Worm (Caenorhabditis elegans): ENCODE data around the gene ubc-23.

ubc-23 gene

ce11 chrX:8831162-8831561 lies 12.9 kb upstream of the ubc-23 start, which contains the start of gene C28G1.6:
TSS of gene C28G1.6 (minus strand) at chrX:8831262.
- TF ChIP-seq hmbx-1 (tag; optimal IDR thresholded peaks at IDR 0.05) (no peak), tbx-11 (GFP tag; IDR thresholded peaks at IDR 0.05) (no peak), flt-1 (GFP tag; IDR thresholded peaks at IDR 0.05) (no peak), aly-1 (tag; optimal IDR thresholded peaks at IDR 0.05) (no peak), sea-1 (GFP tag; conservative IDR thresholded peaks at IDR 0.05) (no peak), B0310.2 (tag; optimal IDR thresholded peaks at IDR 0.05) (no peak), hnd-1 (tag; optimal IDR thresholded peaks at IDR 0.05) (no peak), tbx-37 (GFP tag; conservative IDR thresholded peaks at IDR 0.05) (no peak), scrt-1 (GFP tag; IDR thresholded peaks at IDR 0.05) (no peak), ceh-13 (GFP tag; optimal IDR thresholded peaks at IDR 0.05) (no peak), ceh-36 (tag; optimal IDR thresholded peaks at IDR 0.05) (no peak), F13C5.2 (tag; optimal IDR thresholded peaks at IDR 0.05) (no peak), hmg-4 (GFP tag; optimal IDR thresholded peaks at IDR 0.05) (no peak), ama-1 (optimal IDR thresholded peaks at IDR 0.05) (no peak), tra-4 (tag; optimal IDR thresholded peaks at IDR 0.05) (no peak), ets-7 (tag; optimal IDR thresholded peaks at IDR 0.05) (no peak), pes-1 (GFP tag; IDR thresholded peaks at IDR 0.05) (no peak)

ce11 chrX:8835405-8835804 lies 8.7 kb upstream of the ubc-23 start, which contains the start of gene sec-15:
TSS of gene sec-15 (minus strand) at chrX:8835715.
- TF ChIP-seq F13C5.2 (tag; optimal IDR thresholded peaks at IDR 0.05) = no peak
- TF ChIP-seq aly-1 (tag; optimal IDR thresholded peaks at IDR 0.05) = no peak
- no peak for TF ChIP-seq hnd-1 (tag; optimal IDR thresholded peaks at IDR 0.05)
- no peak for TF ChIP-seq hmg-4 (GFP tag; optimal IDR thresholded peaks at IDR 0.05)
- no peak for TF ChIP-seq ceh-13 (GFP tag; optimal IDR thresholded peaks at IDR 0.05)

- TF ChIP-seq flt-1 (GFP tag; IDR thresholded peaks at IDR 0.05) = peak; percentile 98
- TF ChIP-seq aly-1 (tag; optimal IDR thresholded peaks at IDR 0.05) = peak; percentile 93
- TF ChIP-seq ceh-13 (GFP tag; optimal IDR thresholded peaks at IDR 0.05) = peak; percentile 96
- TF ChIP-seq hnd-1 (tag; optimal IDR thresholded peaks at IDR 0.05) = peak; percentile 94
- TF ChIP-seq tra-4 (tag; optimal IDR thresholded peaks at IDR 0.05) = peak; percentile 95
- peak; percentile 98 for TF ChIP-seq F13C5.2 (tag; optimal IDR thresholded peaks at IDR 0.05)
- TF ChIP-seq B0310.2 (tag; optimal IDR thresholded peaks at IDR 0.05) = peak; percentile 96
- TF ChIP-seq pes-1 (GFP tag; IDR thresholded peaks at IDR 0.05) = peak; percentile 97
- TF ChIP-seq ets-7 (tag; optimal IDR thresholded peaks at IDR 0.05) = peak; percentile 89
- TF ChIP-seq sea-1 (GFP tag; conservative IDR thresholded peaks at IDR 0.05) = peak; percentile 98
- peak; percentile 99 for TF ChIP-seq hmg-4 (GFP tag; optimal IDR thresholded peaks at IDR 0.05)
- peak; percentile 95 for TF ChIP-seq tbx-11 (GFP tag; IDR thresholded peaks at IDR 0.05)
- TF ChIP-seq ceh-36 (tag; optimal IDR thresholded peaks at IDR 0.05) = peak; percentile 96
- TF ChIP-seq hmbx-1 (tag; optimal IDR thresholded peaks at IDR 0.05) = peak; percentile 86
- TF ChIP-seq ama-1 (optimal IDR thresholded peaks at IDR 0.05) = no peak
- TF ChIP-seq tbx-37 (GFP tag; conservative IDR thresholded peaks at IDR 0.05) = peak; percentile 99
- peak; percentile 99 for TF ChIP-seq scrt-1 (GFP tag; IDR thresholded peaks at IDR 0.05)
Observed at ce11 chrX:8835887-8836348, 8.2 kb upstream of the ubc-23 start, which contains the start of gene C28G1.2. TSS of gene C28G1.2 (plus strand) at chrX:8836016.

ce11 chrX:8838176-8838575 lies 5.9 kb upstream of the ubc-23 start:
- TF ChIP-seq aly-1 (tag; optimal IDR thresholded peaks at IDR 0.05) (no peak), F13C5.2 (tag; optimal IDR thresholded peaks at IDR 0.05) (no peak), ama-1 (optimal IDR thresholded peaks at IDR 0.05) (no peak), ets-7 (tag; optimal IDR thresholded peaks at IDR 0.05) (no peak), flt-1 (GFP tag; IDR thresholded peaks at IDR 0.05) (no peak), hnd-1 (tag; optimal IDR thresholded peaks at IDR 0.05) (no peak), tra-4 (tag; optimal IDR thresholded peaks at IDR 0.05) (no peak), ceh-13 (GFP tag; optimal IDR thresholded peaks at IDR 0.05) (no peak), hmbx-1 (tag; optimal IDR thresholded peaks at IDR 0.05) (no peak), hmg-4 (GFP tag; optimal IDR thresholded peaks at IDR 0.05) (no peak), scrt-1 (GFP tag; IDR thresholded peaks at IDR 0.05) (no peak), tbx-11 (GFP tag; IDR thresholded peaks at IDR 0.05) (no peak), ceh-36 (tag; optimal IDR thresholded peaks at IDR 0.05) (no peak), sea-1 (GFP tag; conservative IDR thresholded peaks at IDR 0.05) (no peak), pes-1 (GFP tag; IDR thresholded peaks at IDR 0.05) (no peak), B0310.2 (tag; optimal IDR thresholded peaks at IDR 0.05) (no peak), tbx-37 (GFP tag; conservative IDR thresholded peaks at IDR 0.05) (no peak)

- TF ChIP-seq ceh-13 (GFP tag; optimal IDR thresholded peaks at IDR 0.05) = no peak
- TF ChIP-seq sea-1 (GFP tag; conservative IDR thresholded peaks at IDR 0.05) = no peak
- no peak for TF ChIP-seq aly-1 (tag; optimal IDR thresholded peaks at IDR 0.05)
- no peak for TF ChIP-seq tbx-37 (GFP tag; conservative IDR thresholded peaks at IDR 0.05)
- no peak for TF ChIP-seq hmg-4 (GFP tag; optimal IDR thresholded peaks at IDR 0.05)
- TF ChIP-seq hnd-1 (tag; optimal IDR thresholded peaks at IDR 0.05) = no peak
- no peak for TF ChIP-seq hmbx-1 (tag; optimal IDR thresholded peaks at IDR 0.05)
- TF ChIP-seq pes-1 (GFP tag; IDR thresholded peaks at IDR 0.05) = no peak
- no peak for TF ChIP-seq ceh-36 (tag; optimal IDR thresholded peaks at IDR 0.05)
- no peak for TF ChIP-seq B0310.2 (tag; optimal IDR thresholded peaks at IDR 0.05)
- no peak for TF ChIP-seq tbx-11 (GFP tag; IDR thresholded peaks at IDR 0.05)
- TF ChIP-seq scrt-1 (GFP tag; IDR thresholded peaks at IDR 0.05) = no peak
- TF ChIP-seq F13C5.2 (tag; optimal IDR thresholded peaks at IDR 0.05) = no peak
- TF ChIP-seq ama-1 (optimal IDR thresholded peaks at IDR 0.05) = no peak
- no peak for TF ChIP-seq ets-7 (tag; optimal IDR thresholded peaks at IDR 0.05)
- no peak for TF ChIP-seq flt-1 (GFP tag; IDR thresholded peaks at IDR 0.05)
- no peak for TF ChIP-seq tra-4 (tag; optimal IDR thresholded peaks at IDR 0.05)
Observed at ce11 chrX:8846447-8847237, 2.6 kb downstream of the ubc-23 start, which contains the start of gene C28G1.10. TSS of gene C28G1.10 (plus strand) at chrX:8847122.

ce11 chrX:8853524-8853923 lies 9.4 kb downstream of the ubc-23 start, which contains the start of gene sprp-4:
TSS of gene sprp-4 (minus strand) at chrX:8853624.
- TF ChIP-seq ceh-36 (tag; optimal IDR thresholded peaks at IDR 0.05) (no peak), F13C5.2 (tag; optimal IDR thresholded peaks at IDR 0.05) (no peak), hnd-1 (tag; optimal IDR thresholded peaks at IDR 0.05) (no peak), flt-1 (GFP tag; IDR thresholded peaks at IDR 0.05) (no peak), ets-7 (tag; optimal IDR thresholded peaks at IDR 0.05) (no peak), tbx-37 (GFP tag; conservative IDR thresholded peaks at IDR 0.05) (no peak), hmbx-1 (tag; optimal IDR thresholded peaks at IDR 0.05) (no peak), ceh-13 (GFP tag; optimal IDR thresholded peaks at IDR 0.05) (no peak), B0310.2 (tag; optimal IDR thresholded peaks at IDR 0.05) (no peak), scrt-1 (GFP tag; IDR thresholded peaks at IDR 0.05) (no peak), hmg-4 (GFP tag; optimal IDR thresholded peaks at IDR 0.05) (no peak), tra-4 (tag; optimal IDR thresholded peaks at IDR 0.05) (no peak), pes-1 (GFP tag; IDR thresholded peaks at IDR 0.05) (no peak), tbx-11 (GFP tag; IDR thresholded peaks at IDR 0.05) (no peak)
